Fruit fly (Drosophila melanogaster): ENCODE measurements around the gene glec.

The glec gene

DNA sequence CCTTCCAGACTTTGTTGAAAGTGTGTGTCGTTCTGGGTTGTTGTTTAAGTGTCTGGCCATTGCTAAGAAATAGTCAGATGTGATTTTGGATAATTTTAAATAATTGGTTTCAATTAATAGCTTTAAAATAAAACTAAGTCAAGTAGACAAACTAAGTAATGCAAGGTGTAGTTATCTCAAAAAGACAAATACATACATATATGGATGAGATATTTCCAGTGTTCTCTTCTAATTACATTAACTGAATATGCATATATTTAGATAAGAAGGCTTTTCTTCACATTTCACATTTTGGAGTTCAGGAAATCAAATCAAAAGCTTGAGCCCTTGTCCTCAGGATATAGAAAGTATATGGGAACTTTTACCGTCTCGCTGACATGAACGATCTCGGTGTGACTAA, 21.6 kb upstream of the glec start, which contains the start of gene P5CDh2:
Gene P5CDh2, plus strand, starts transcription at position 301 of the 400 bp plus-strand sequence.
- TF ChIP-seq CG3726 (GFP tag; IDR thresholded peaks at IDR 0.05) (no peak), CG11456 (GFP tag; IDR thresholded peaks at IDR 0.05) (no peak), Tbp (GFP tag; optimal IDR thresholded peaks at IDR 0.05) (no peak), az2 (GFP tag; optimal IDR thresholded peaks at IDR 0.05) (no peak), unc-4 (GFP tag; IDR thresholded peaks at IDR 0.05; ENCODE audit: partially characterized antibody) (no peak), Xbp1 (GFP tag; optimal IDR thresholded peaks at IDR 0.05) (no peak), CG42726 (GFP tag; IDR thresholded peaks at IDR 0.05; ENCODE audit: partially characterized antibody) (no peak), chif (GFP tag; optimal IDR thresholded peaks at IDR 0.05) (no peak), nmo (GFP tag; optimal IDR thresholded peaks at IDR 0.05) (no peak), CG1603 (tag; optimal IDR thresholded peaks at IDR 0.05) (no peak), HLHmδ (GFP tag; optimal IDR thresholded peaks at IDR 0.05) (no peak)

DNA sequence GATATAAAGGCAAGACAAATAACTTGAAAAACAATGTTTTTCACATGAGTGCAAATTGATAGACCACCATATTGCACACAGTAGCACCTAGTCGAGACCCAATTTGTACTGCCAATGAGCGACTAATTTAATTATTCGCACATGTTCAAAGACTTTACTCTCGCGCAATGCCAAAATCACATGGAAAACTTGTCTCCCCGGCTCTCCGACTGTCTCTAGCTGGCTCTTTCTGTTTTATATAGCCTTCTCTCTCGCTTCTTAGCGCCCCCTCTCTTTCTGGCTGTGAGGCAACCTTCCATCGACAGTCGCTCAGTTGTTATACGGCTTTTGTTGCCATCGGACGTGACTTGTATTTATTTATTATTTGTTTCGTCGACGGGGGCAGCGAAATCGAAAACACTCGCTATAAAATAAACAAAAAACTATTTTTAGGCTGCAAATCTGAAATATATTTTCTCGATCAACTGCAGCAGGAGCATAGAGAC, 19.0 kb upstream of the glec start, which contains the start of gene CG6656:
Gene CG6656, plus strand, starts transcription at position 312 of the 485 bp plus-strand sequence.
- TF ChIP-seq bsh (GFP tag; optimal IDR thresholded peaks at IDR 0.05) (peak in 1 of 2 experiments; percentile 1), CG14860 (GFP tag; IDR thresholded peaks at IDR 0.05; ENCODE audit: partially characterized antibody) (0 out of 3 replicates have a peak, but pooled peaks have one; percentile 28), pb (GFP tag; optimal IDR thresholded peaks at IDR 0.05) (peak; percentile 27), CG13123 (GFP tag; optimal IDR thresholded peaks at IDR 0.05) (no peak), CG10274 (GFP tag; optimal IDR thresholded peaks at IDR 0.05) (no peak), Scr (GFP tag; IDR thresholded peaks at IDR 0.05; ENCODE audit: partially characterized antibody) (peak; percentile 42; the same call in 1 of the 2 replicates), Trl (optimal IDR thresholded peaks at IDR 0.05) (peak; percentile 61 to 85), Trl (GFP tag; optimal IDR thresholded peaks at IDR 0.05) (no peak), slbo (GFP tag; IDR thresholded peaks at IDR 0.05) (peak; percentile 24; the same call in 1 of the 2 replicates), tx (GFP tag; optimal IDR thresholded peaks at IDR 0.05) (no peak), Ets65A (GFP tag) (peak; percentile 68), sr (GFP tag; IDR thresholded peaks at IDR 0.05) (peak; percentile 70; the same call in 2 of the 3 replicates), CG10366 (GFP tag; IDR thresholded peaks at IDR 0.05) (no peak), CG12155 (GFP tag; optimal IDR thresholded peaks at IDR 0.05) (peak; percentile 25), CG9437 (GFP tag; optimal IDR thresholded peaks at IDR 0.05) (no peak), Spps (tag; optimal IDR thresholded peaks at IDR 0.05) (no peak), repo (GFP tag; optimal IDR thresholded peaks at IDR 0.05) (peak; percentile 6), CG17829 (tag; optimal IDR thresholded peaks at IDR 0.05) (peak; percentile 14), CG9932 (GFP tag; IDR thresholded peaks at IDR 0.05) (0 out of 2 replicates have a peak, but pooled peaks have one; percentile 19), CG6813 (GFP tag; optimal IDR thresholded peaks at IDR 0.05) (peak; percentile 1), lbe (GFP tag; optimal IDR thresholded peaks at IDR 0.05) (peak; percentile 67), ci (GFP tag; IDR thresholded peaks at IDR 0.05) (peak; percentile 63; the same call in 2 of the 3 replicates), Med (GFP tag) (peak; percentile 81), chinmo (GFP tag; IDR thresholded peaks at IDR 0.05; ENCODE audit: partially characterized antibody) (0 out of 4 replicates have a peak, but pooled peaks have one; percentile 43), sens (GFP tag) (peak; percentile 79), CG10267 (tag; optimal IDR thresholded peaks at IDR 0.05) (peak; percentile 6), crol (GFP tag; IDR thresholded peaks at IDR 0.05) (0 out of 2 replicates have a peak, but pooled peaks have one; percentile 10), Eip74EF (GFP tag; optimal IDR thresholded peaks at IDR 0.05) (peak in 1 of 2 experiments; percentile 27), Bgb (GFP tag; IDR thresholded peaks at IDR 0.05; ENCODE audit: partially characterized antibody) (peak; percentile 38; the same call in 1 of the 2 replicates), CG12104 (GFP tag; optimal IDR thresholded peaks at IDR 0.05) (no peak), row (GFP tag; IDR thresholded peaks at IDR 0.05) (peak; percentile 39; the same call in 2 of the 3 replicates), CG14441 (GFP tag; IDR thresholded peaks at IDR 0.05) (0 out of 2 replicates have a peak, but pooled peaks have one; percentile 17), Rfx (GFP tag; IDR thresholded peaks at IDR 0.05) (peak; percentile 49), CG1832 (GFP tag; optimal IDR thresholded peaks at IDR 0.05) (peak; percentile 83), unc-4 (GFP tag; IDR thresholded peaks at IDR 0.05; ENCODE audit: partially characterized antibody) (peak; percentile 28; the same call in 1 of the 2 replicates), fu2 (GFP tag; optimal IDR thresholded peaks at IDR 0.05) (no peak), zfh1 (GFP tag; IDR thresholded peaks at IDR 0.05) (0 out of 3 replicates have a peak, but pooled peaks have one; percentile 35), CG10209 (GFP tag; optimal IDR thresholded peaks at IDR 0.05) (peak; percentile 16)
